Fruit fly (Drosophila melanogaster): ENCODE results near the gene CG12539.

Gene CG12539

dm6 chrX:14871028-14871427 is 26.5 kb upstream of the CG12539 start, which contains the start of gene CG9518:
Gene CG9518 (minus strand): TSS chrX:14871181.
- TF ChIP-seq toe (GFP tag; optimal IDR thresholded peaks at IDR 0.05) (no peak), CG1620 (GFP tag; optimal IDR thresholded peaks at IDR 0.05) (no peak), cic (GFP tag; optimal IDR thresholded peaks at IDR 0.05) (no peak), Mnt (GFP tag; optimal IDR thresholded peaks at IDR 0.05) (no peak), CG14711 (tag; optimal IDR thresholded peaks at IDR 0.05) (no peak), CG7045 (GFP tag; optimal IDR thresholded peaks at IDR 0.05) (no peak), Clk (GFP tag; optimal IDR thresholded peaks at IDR 0.05) (no peak), Crg-1 (GFP tag; optimal IDR thresholded peaks at IDR 0.05) (no peak), CG12768 (GFP tag; optimal IDR thresholded peaks at IDR 0.05) (no peak), Hr96 (GFP tag; optimal IDR thresholded peaks at IDR 0.05) (no peak), tj (GFP tag; optimal IDR thresholded peaks at IDR 0.05) (no peak), ovo (GFP tag; optimal IDR thresholded peaks at IDR 0.05) (no peak)

dm6 chrX:14868414-14868813 is 23.9 kb upstream of the CG12539 start:
- TF ChIP-seq Crg-1 (GFP tag; optimal IDR thresholded peaks at IDR 0.05), result no peak
- TF ChIP-seq CG5204 (GFP tag; optimal IDR thresholded peaks at IDR 0.05), result no peak
- TF ChIP-seq CG7045 (GFP tag; optimal IDR thresholded peaks at IDR 0.05), result no peak
- no peak for TF ChIP-seq cic (GFP tag; optimal IDR thresholded peaks at IDR 0.05)
- no peak for TF ChIP-seq CG14711 (tag; optimal IDR thresholded peaks at IDR 0.05)
- TF ChIP-seq Clk (GFP tag; optimal IDR thresholded peaks at IDR 0.05), result no peak
- no peak for TF ChIP-seq CG33017 (tag; optimal IDR thresholded peaks at IDR 0.05)
- TF ChIP-seq bab1 (GFP tag; optimal IDR thresholded peaks at IDR 0.05), result no peak
- TF ChIP-seq CG12768 (GFP tag; optimal IDR thresholded peaks at IDR 0.05), result no peak
- no peak for TF ChIP-seq ovo (GFP tag; optimal IDR thresholded peaks at IDR 0.05)
- TF ChIP-seq kay (GFP tag; ENCODE audit: borderline replicate concordance), result no peak

dm6 chrX:14866911-14867310 is 22.4 kb upstream of the CG12539 start:
- TF ChIP-seq Hr96 (GFP tag; optimal IDR thresholded peaks at IDR 0.05), result no peak
- TF ChIP-seq toe (GFP tag; optimal IDR thresholded peaks at IDR 0.05), result no peak
- no peak for TF ChIP-seq CG7101 (tag; optimal IDR thresholded peaks at IDR 0.05)
- no peak for TF ChIP-seq CG7045 (GFP tag; optimal IDR thresholded peaks at IDR 0.05)
- no peak for TF ChIP-seq Mnt (GFP tag; optimal IDR thresholded peaks at IDR 0.05)
- TF ChIP-seq tj (GFP tag; optimal IDR thresholded peaks at IDR 0.05), result no peak
- TF ChIP-seq cnc (optimal IDR thresholded peaks at IDR 0.05), result no peak
- no peak for TF ChIP-seq Crg-1 (GFP tag; optimal IDR thresholded peaks at IDR 0.05)
- no peak for TF ChIP-seq ovo (GFP tag; optimal IDR thresholded peaks at IDR 0.05)

- no peak for TF ChIP-seq kay (GFP tag; ENCODE audit: borderline replicate concordance)
- TF ChIP-seq toe (GFP tag; optimal IDR thresholded peaks at IDR 0.05), result no peak
- TF ChIP-seq CG7045 (GFP tag; optimal IDR thresholded peaks at IDR 0.05), result no peak
- TF ChIP-seq CG33017 (tag; optimal IDR thresholded peaks at IDR 0.05), result no peak
These were observed 17.9 kb upstream of the CG12539 start for dm6 chrX:14862494-14862893.

- TF ChIP-seq bab1 (GFP tag; optimal IDR thresholded peaks at IDR 0.05), result no peak
- TF ChIP-seq CG33017 (tag; optimal IDR thresholded peaks at IDR 0.05), result no peak
- TF ChIP-seq CG7101 (tag; optimal IDR thresholded peaks at IDR 0.05), result no peak
- no peak for TF ChIP-seq CG14711 (tag; optimal IDR thresholded peaks at IDR 0.05)
- TF ChIP-seq CG1620 (GFP tag; optimal IDR thresholded peaks at IDR 0.05), result no peak
- TF ChIP-seq Hr96 (GFP tag; optimal IDR thresholded peaks at IDR 0.05), result no peak
- TF ChIP-seq Mnt (GFP tag; optimal IDR thresholded peaks at IDR 0.05), result no peak
- no peak for TF ChIP-seq CG12768 (GFP tag; optimal IDR thresholded peaks at IDR 0.05)
- TF ChIP-seq kay (GFP tag; ENCODE audit: borderline replicate concordance), result no peak
These were observed 14.4 kb upstream of the CG12539 start, which contains the start of gene CG46399 for dm6 chrX:14858951-14859350. Gene CG46399 (plus strand): TSS chrX:14859251.

- TF ChIP-seq toe (GFP tag; optimal IDR thresholded peaks at IDR 0.05) (no peak), cic (GFP tag; optimal IDR thresholded peaks at IDR 0.05) (no peak), ovo (GFP tag; optimal IDR thresholded peaks at IDR 0.05) (no peak), CG14711 (tag; optimal IDR thresholded peaks at IDR 0.05) (no peak), pad (GFP tag; optimal IDR thresholded peaks at IDR 0.05) (no peak), CG7101 (tag; optimal IDR thresholded peaks at IDR 0.05) (no peak), Clk (GFP tag; optimal IDR thresholded peaks at IDR 0.05) (no peak), CG33017 (tag; optimal IDR thresholded peaks at IDR 0.05) (no peak), CG5204 (GFP tag; optimal IDR thresholded peaks at IDR 0.05) (no peak), cnc (optimal IDR thresholded peaks at IDR 0.05) (no peak), Mnt (GFP tag; optimal IDR thresholded peaks at IDR 0.05) (no peak), CG1620 (GFP tag; optimal IDR thresholded peaks at IDR 0.05) (no peak), bab1 (GFP tag; optimal IDR thresholded peaks at IDR 0.05) (no peak), tj (GFP tag; optimal IDR thresholded peaks at IDR 0.05) (no peak), kay (GFP tag; ENCODE audit: borderline replicate concordance) (no peak), CG11617 (GFP tag; optimal IDR thresholded peaks at IDR 0.05) (no peak), Crg-1 (GFP tag; optimal IDR thresholded peaks at IDR 0.05) (no peak), CG12768 (GFP tag; optimal IDR thresholded peaks at IDR 0.05) (no peak), CG7045 (GFP tag; optimal IDR thresholded peaks at IDR 0.05) (no peak)
These were observed 13.3 kb upstream of the CG12539 start for dm6 chrX:14857883-14858282.

- TF ChIP-seq CG12768 (GFP tag; optimal IDR thresholded peaks at IDR 0.05) (no peak), CG7101 (tag; optimal IDR thresholded peaks at IDR 0.05) (no peak), bab1 (GFP tag; optimal IDR thresholded peaks at IDR 0.05) (no peak), kay (GFP tag; ENCODE audit: borderline replicate concordance) (peak; percentile 11), Crg-1 (GFP tag; optimal IDR thresholded peaks at IDR 0.05) (no peak), tj (GFP tag; optimal IDR thresholded peaks at IDR 0.05) (no peak)
These were observed 11.7 kb upstream of the CG12539 start, which contains the start of gene CG9519 for dm6 chrX:14856261-14856660. Gene CG9519 (minus strand): TSS chrX:14856361.

All from whole organism, adult.